Fruit fly (Drosophila melanogaster): Measurements from ENCODE around the gene CG3597.
A peak's percentile ranks its signal among the peaks of the same experiment; 100 is the strongest.

CG3597 gene

DNA sequence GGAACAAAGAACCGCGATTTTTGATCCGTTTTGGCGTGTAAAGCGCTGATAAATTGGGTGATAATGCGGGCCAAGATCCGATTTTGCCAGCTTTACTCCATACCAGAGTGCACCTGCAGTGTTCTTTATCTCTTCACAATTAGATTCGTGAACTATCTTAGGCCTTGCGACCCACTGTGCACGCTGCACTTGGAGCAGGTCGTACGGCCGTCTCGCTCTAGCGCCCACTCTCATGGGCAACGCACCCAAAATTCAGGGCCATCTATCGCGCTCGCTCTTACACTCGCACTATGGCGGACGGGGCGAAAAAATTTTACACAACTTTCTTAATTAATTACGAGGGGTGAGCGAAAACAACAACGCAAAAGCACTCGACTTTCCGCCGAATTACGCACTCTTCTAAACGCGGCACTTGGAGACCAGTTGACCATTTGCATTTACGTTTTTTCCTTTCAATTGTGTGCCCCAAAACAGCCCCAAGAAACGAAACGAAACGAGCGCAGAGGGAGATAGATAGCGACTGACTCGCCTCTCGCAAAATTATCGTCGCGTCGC, 7.0 kb downstream of the CG3597 start (continued):
- TF ChIP-seq CG15269 (tag; optimal IDR thresholded peaks at IDR 0.05) (no peak), Ets65A (GFP tag) (no peak), CG7556 (GFP tag; optimal IDR thresholded peaks at IDR 0.05) (no peak), CG3847 (GFP tag; IDR thresholded peaks at IDR 0.05) (no peak), knrl (GFP tag; IDR thresholded peaks at IDR 0.05; ENCODE audit: partially characterized antibody) (peak; percentile 61), CG10431 (GFP tag; optimal IDR thresholded peaks at IDR 0.05) (no peak), Dip2 (GFP tag; IDR thresholded peaks at IDR 0.05) (no peak), CG7271 (tag; optimal IDR thresholded peaks at IDR 0.05) (no peak), CG32772 (GFP tag; IDR thresholded peaks at IDR 0.05) (no peak), vfl (GFP tag; optimal IDR thresholded peaks at IDR 0.05) (no peak), nom (GFP tag; optimal IDR thresholded peaks at IDR 0.05) (no peak), gcm (GFP tag; optimal IDR thresholded peaks at IDR 0.05) (no peak), CG34376 (GFP tag; optimal IDR thresholded peaks at IDR 0.05) (no peak), bcd (GFP tag; optimal IDR thresholded peaks at IDR 0.05) (no peak), ato (GFP tag; IDR thresholded peaks at IDR 0.05; ENCODE audit: partially characterized antibody) (0 out of 2 replicates have a peak, but pooled peaks have one; percentile 20), CG9215 (GFP tag; IDR thresholded peaks at IDR 0.05) (no peak), CG2678 (tag; optimal IDR thresholded peaks at IDR 0.05) (no peak), CG8359 (GFP tag; optimal IDR thresholded peaks at IDR 0.05; ENCODE audit: borderline replicate concordance) (no peak), sima (GFP tag; optimal IDR thresholded peaks at IDR 0.05) (no peak), Doc3 (GFP tag; IDR thresholded peaks at IDR 0.05; ENCODE audit: partially characterized antibody) (no peak), Awh (GFP tag; IDR thresholded peaks at IDR 0.05) (no peak), zfh2 (GFP tag; optimal IDR thresholded peaks at IDR 0.05) (no peak), kah (GFP tag; optimal IDR thresholded peaks at IDR 0.05) (no peak), kay (GFP tag; optimal IDR thresholded peaks at IDR 0.05) (no peak), CG11247 (GFP tag; IDR thresholded peaks at IDR 0.05) (no peak), wek (GFP tag; optimal IDR thresholded peaks at IDR 0.05) (no peak), CG4328 (GFP tag; optimal IDR thresholded peaks at IDR 0.05) (no peak), sc (optimal IDR thresholded peaks at IDR 0.05) (no peak), sc (GFP tag; optimal IDR thresholded peaks at IDR 0.05) (no peak), Hr78 (GFP tag; optimal IDR thresholded peaks at IDR 0.05) (no peak), usp (GFP tag; optimal IDR thresholded peaks at IDR 0.05) (no peak), CG12744 (GFP tag; optimal IDR thresholded peaks at IDR 0.05) (no peak), CG10959 (GFP tag; IDR thresholded peaks at IDR 0.05) (no peak), CG12942 (GFP tag; optimal IDR thresholded peaks at IDR 0.05) (no peak), Bdp1 (GFP tag; optimal IDR thresholded peaks at IDR 0.05) (no peak), chif (GFP tag; optimal IDR thresholded peaks at IDR 0.05) (no peak), repo (GFP tag; optimal IDR thresholded peaks at IDR 0.05) (no peak), Dad (GFP tag; optimal IDR thresholded peaks at IDR 0.05) (no peak), E2f2 (GFP tag; IDR thresholded peaks at IDR 0.05) (no peak), bab2 (GFP tag; optimal IDR thresholded peaks at IDR 0.05) (no peak), Neu2 (GFP tag; optimal IDR thresholded peaks at IDR 0.05; ENCODE audit: borderline replicate concordance) (no peak), fu2 (GFP tag; optimal IDR thresholded peaks at IDR 0.05) (no peak), ham (GFP tag; IDR thresholded peaks at IDR 0.05) (no peak), Aef1 (GFP tag; IDR thresholded peaks at IDR 0.05) (no peak), trh (GFP tag; optimal IDR thresholded peaks at IDR 0.05) (no peak), CG3995 (GFP tag; optimal IDR thresholded peaks at IDR 0.05) (no peak), CoRest (tag; optimal IDR thresholded peaks at IDR 0.05) (no peak), Spps (tag; optimal IDR thresholded peaks at IDR 0.05) (no peak), Blimp-1 (GFP tag; optimal IDR thresholded peaks at IDR 0.05) (no peak), CG9876 (GFP tag; optimal IDR thresholded peaks at IDR 0.05) (no peak), run (tag; optimal IDR thresholded peaks at IDR 0.05) (no peak)
